Worm (Caenorhabditis elegans) whole organism, young adult: ENCODE results near the gene T28H11.7.

Experiments
- F22D6.2 ChIP-seq: sonication (generic microtip); optimal IDR thresholded peaks from 2 replicates; lab custom pipeline; 2016; ENCODE audit warnings: mild to moderate bottlenecking, missing genetic modification characterization, missing compliant biosample characterization
- ccch-3 ChIP-seq: fragments of 200-800 bp; sonication (Bioruptor generic); optimal IDR thresholded peaks from 2 replicates; lab custom pipeline; 2018; ENCODE audit warnings: mild to moderate bottlenecking, missing genetic modification characterization, missing compliant biosample characterization
- cebp-1 ChIP-seq, 2 experiments: fragments of 200-800 bp in 1 of 2; sonication (Bioruptor generic) in 1 of 2; sonication (generic microtip) in 1 of 2; IDR thresholded peaks in 1 of 2; optimal IDR thresholded peaks in 1 of 2; 2 replicates each; pipeline versions ENCODE4 v1.3.6 to Lab custom; 2017 to 2022; ENCODE audit warnings: missing compliant biosample characterization in 2 of 2, missing genetic modification characterization in 2 of 2, mild to moderate bottlenecking in 1 of 2, missing genetic modification reagents in 1 of 2, moderate library complexity in 1 of 2
- ets-4 ChIP-seq: fragments of 200-800 bp; sonication (Bioruptor generic); optimal IDR thresholded peaks from 2 replicates; lab custom pipeline; 2018; ENCODE audit warnings: mild to moderate bottlenecking, missing genetic modification characterization, missing compliant biosample characterization
- ztf-3 ChIP-seq: fragments of 200-800 bp; sonication (Bioruptor generic); optimal IDR thresholded peaks from 2 replicates; lab custom pipeline; 2018; ENCODE audit warnings: mild to moderate bottlenecking, missing genetic modification characterization, missing compliant biosample characterization

- TF ChIP-seq ets-4 (GFP tag; lab: Kevin White, UChicago) (no peak), cebp-1 (GFP tag; IDR thresholded peaks at IDR 0.05; lab: Robert Waterston, UW) (no peak), cebp-1 (tag; optimal IDR thresholded peaks at IDR 0.05; lab: Kevin White, UChicago) (no peak), ztf-3 (GFP tag; lab: Kevin White, UChicago) (no peak), ccch-3 (GFP tag; lab: Kevin White, UChicago) (no peak), F22D6.2 (no peak)
These were observed 12.0 kb upstream of the T28H11.7 start, which contains the start of the genes best-6 and C09B9.2 for ce11 chrIV:5028978-5029377.
